Fruit fly (Drosophila melanogaster) whole organism, embryonic: ENCODE measurements around the gene CG8671.
A peak's percentile ranks its signal among the peaks of the same experiment; 100 is the strongest.

ENCODE experiments used
- CG11560 ChIP-seq: fragments of 200-800 bp; sonication (Bioruptor generic); IDR thresholded peaks from 3 replicates; pipeline ENCODE4 v1.3.6; 2022; ENCODE audit warnings: missing biosample characterization, missing genetic modification characterization
- CG12769 ChIP-seq: fragments of 200-800 bp; sonication (Bioruptor generic); optimal IDR thresholded peaks from 2 replicates; lab custom pipeline; 2019; ENCODE audit warnings: missing biosample characterization, mild to moderate bottlenecking, missing genetic modification characterization, moderate library complexity
- CG13894 ChIP-seq: fragments of 200-800 bp; sonication (Bioruptor generic); optimal IDR thresholded peaks from 3 replicates; lab custom pipeline; 2018; ENCODE audit warnings: missing biosample characterization, mild to moderate bottlenecking, missing genetic modification characterization, moderate library complexity
- CG15514 ChIP-seq: fragments of 200-800 bp; sonication (Bioruptor generic); optimal IDR thresholded peaks from 3 replicates; lab custom pipeline; 2017; ENCODE audit warnings: missing biosample characterization, missing genetic modification characterization, mild to moderate bottlenecking, moderate library complexity, missing genetic modification reagents
- CG15696 ChIP-seq: fragments of 200-800 bp; sonication (Bioruptor generic); optimal IDR thresholded peaks from 2 replicates; lab custom pipeline; 2019; ENCODE audit warnings: missing biosample characterization, mild to moderate bottlenecking, missing genetic modification characterization, moderate library complexity
- CG1602 ChIP-seq: fragments of 200-800 bp; sonication (Bioruptor generic); optimal IDR thresholded peaks from 3 replicates; lab custom pipeline; 2016; ENCODE audit warnings: missing biosample characterization, missing genetic modification characterization
- CG1647 ChIP-seq: fragments of 200-800 bp; sonication (Bioruptor generic); optimal IDR thresholded peaks from 3 replicates; lab custom pipeline; 2016; ENCODE audit warnings: missing biosample characterization, missing genetic modification characterization
- CG1832 ChIP-seq: fragments of 200-800 bp; sonication (Bioruptor generic); optimal IDR thresholded peaks from 2 replicates; lab custom pipeline; 2017; ENCODE audit warnings: missing biosample characterization, mild to moderate bottlenecking, missing genetic modification characterization, inconsistent platforms
- CG30020 ChIP-seq: fragments of 200-800 bp; optimal IDR thresholded peaks from 2 replicates; lab custom pipeline; 2019; ENCODE audit warnings: missing biosample characterization, mild to moderate bottlenecking, missing genetic modification characterization, moderate library complexity
- CG34376 ChIP-seq: fragments of 200-800 bp; sonication (Bioruptor generic); optimal IDR thresholded peaks from 2 replicates; lab custom pipeline; 2018; ENCODE audit warnings: missing biosample characterization, mild to moderate bottlenecking, missing genetic modification characterization
- CG6175 ChIP-seq: fragments of 200-800 bp; sonication (Bioruptor generic); IDR thresholded peaks from 3 replicates; pipeline ENCODE4 v1.3.6; 2022; ENCODE audit warnings: missing biosample characterization, missing genetic modification characterization
- CG6765 ChIP-seq: fragments of 200-800 bp; sonication (Bioruptor generic); optimal IDR thresholded peaks from 3 replicates; lab custom pipeline; 2017; ENCODE audit warnings: missing biosample characterization, mild to moderate bottlenecking, missing genetic modification characterization
- CG7745 ChIP-seq: fragments of 200-800 bp; sonication (Bioruptor generic); optimal IDR thresholded peaks from 2 replicates; lab custom pipeline; 2018; ENCODE audit warnings: missing biosample characterization, mild to moderate bottlenecking, missing genetic modification characterization, moderate library complexity
- CG7987 ChIP-seq: fragments of 200-800 bp; sonication (Bioruptor generic); optimal IDR thresholded peaks from 2 replicates; lab custom pipeline; 2018; ENCODE audit warnings: missing biosample characterization, mild to moderate bottlenecking, missing genetic modification characterization, moderate library complexity
- CG9609 ChIP-seq: fragments of 200-800 bp; sonication (Bioruptor generic); optimal IDR thresholded peaks from 3 replicates; lab custom pipeline; 2016; ENCODE audit warnings: missing biosample characterization, missing genetic modification characterization
- Deaf1 ChIP-seq: fragments of 200-800 bp; optimal IDR thresholded peaks from 3 replicates; lab custom pipeline; 2019; ENCODE audit warnings: missing biosample characterization, mild to moderate bottlenecking, missing genetic modification characterization, moderate library complexity
- E2f2 ChIP-seq: fragments of 200-800 bp; sonication (Bioruptor generic); IDR thresholded peaks from 2 replicates; pipeline ENCODE4 v1.3.6; 2022; ENCODE audit warnings: missing biosample characterization, missing genetic modification characterization
- Fer1 ChIP-seq: fragments of 200-800 bp; sonication (Bioruptor generic); optimal IDR thresholded peaks from 2 replicates; lab custom pipeline; 2017; ENCODE audit warnings: missing biosample characterization, mild to moderate bottlenecking, missing genetic modification characterization
- Gsc ChIP-seq: fragments of 200-800 bp; sonication (Bioruptor generic); IDR thresholded peaks from 2 replicates; pipeline ENCODE4 v1.3.6; 2022; ENCODE audit warnings: missing biosample characterization, missing genetic modification characterization
- HLH4C ChIP-seq: fragments of 200-800 bp; sonication (Bioruptor generic); IDR thresholded peaks from 3 replicates; pipeline ENCODE4 v1.3.6; 2022; ENCODE audit warnings: missing biosample characterization, missing genetic modification characterization; ENCODE audit not compliant: partially characterized antibody
- HmgZ ChIP-seq: fragments of 200-800 bp; sonication (Bioruptor generic); optimal IDR thresholded peaks from 2 replicates; lab custom pipeline; 2018; ENCODE audit warnings: missing biosample characterization, mild to moderate bottlenecking, missing genetic modification characterization
- Hr78 ChIP-seq, 2 experiments: fragments of 200-800 bp in 1 of 2; fragments of >200 bp in 1 of 2; sonication (Bioruptor generic) in 1 of 2; optimal IDR thresholded peaks; 2 replicates each; lab custom pipeline; 2017 to 2019; ENCODE audit warnings: missing biosample characterization in 2 of 2, missing genetic modification characterization in 2 of 2, mild to moderate bottlenecking in 1 of 2, moderate library complexity in 1 of 2
- Kr ChIP-seq: fragments of 200-800 bp; sonication (Bioruptor generic); optimal IDR thresholded peaks from 2 replicates; lab custom pipeline; 2017; ENCODE audit warnings: missing biosample characterization, mild to moderate bottlenecking, missing genetic modification characterization
- Med ChIP-seq: fragments of 200-800 bp; sonication (Bioruptor generic); peaks from one replicate; lab custom pipeline; 2016; ENCODE audit warnings: missing biosample characterization, missing genetic modification characterization, mild to moderate bottlenecking, inconsistent platforms, moderate library complexity
- Nf-YC ChIP-seq: fragments of 200-800 bp; optimal IDR thresholded peaks from 3 replicates; lab custom pipeline; 2019; ENCODE audit warnings: missing biosample characterization, mild to moderate bottlenecking, missing genetic modification characterization, moderate library complexity
- Ptx1 ChIP-seq: fragments of 200-800 bp; sonication (Bioruptor generic); IDR thresholded peaks from 2 replicates; pipeline ENCODE4 v1.3.6; 2022; ENCODE audit warnings: missing biosample characterization, missing genetic modification characterization
- Trl ChIP-seq, 3 experiments: fragments of >200 bp in 2 of 3; fragments of 200-800 bp in 1 of 3; sonication (Bioruptor generic) in 1 of 3; optimal IDR thresholded peaks; 2 replicates in 1 of 3; 3 replicates in 2 of 3; lab custom pipeline; 2016 to 2017; ENCODE audit warnings: missing biosample characterization in 1 of 3, missing genetic modification characterization in 1 of 3
- al ChIP-seq: fragments of 200-800 bp; sonication (Bioruptor generic); IDR thresholded peaks from 2 replicates; pipeline ENCODE4 v1.3.6; 2022; ENCODE audit warnings: missing biosample characterization, missing genetic modification characterization
- bbx ChIP-seq: fragments of 200-800 bp; sonication (Bioruptor generic); IDR thresholded peaks from 2 replicates; pipeline ENCODE4 v1.3.6; 2022; ENCODE audit warnings: missing biosample characterization, missing genetic modification characterization; ENCODE audit not compliant: partially characterized antibody
- cg ChIP-seq: fragments of 200-800 bp; sonication (Bioruptor generic); optimal IDR thresholded peaks from 3 replicates; lab custom pipeline; 2019; ENCODE audit warnings: missing biosample characterization, mild to moderate bottlenecking, missing genetic modification characterization, moderate library complexity
- chinmo ChIP-seq: fragments of 200-800 bp; sonication (Bioruptor generic); IDR thresholded peaks from 4 replicates; pipeline ENCODE4 v1.3.6; 2022; ENCODE audit warnings: missing biosample characterization, missing genetic modification characterization; ENCODE audit not compliant: partially characterized antibody
- ci ChIP-seq: fragments of 200-800 bp; sonication (Bioruptor generic); IDR thresholded peaks from 3 replicates; pipeline ENCODE4 v1.3.6; 2022; ENCODE audit warnings: missing biosample characterization, missing genetic modification characterization
- ems ChIP-seq: fragments of 200-800 bp; sonication (Bioruptor generic); optimal IDR thresholded peaks from 3 replicates; lab custom pipeline; 2016; ENCODE audit warnings: missing biosample characterization, missing genetic modification characterization
- ewg ChIP-seq: fragments of 200-800 bp; sonication (Bioruptor generic); optimal IDR thresholded peaks from 3 replicates; lab custom pipeline; 2017; ENCODE audit warnings: mild to moderate bottlenecking, missing biosample characterization, missing genetic modification reagents, missing genetic modification characterization
- fd3F ChIP-seq: fragments of 200-800 bp; sonication (Bioruptor generic); optimal IDR thresholded peaks from 2 replicates; lab custom pipeline; 2018; ENCODE audit warnings: missing biosample characterization, mild to moderate bottlenecking, missing genetic modification characterization, moderate library complexity
- hb ChIP-seq: fragments of 200-800 bp; sonication (Bioruptor generic); IDR thresholded peaks from 3 replicates; pipeline ENCODE4 v1.3.6; 2022; ENCODE audit warnings: missing biosample characterization, missing genetic modification characterization; ENCODE audit not compliant: partially characterized antibody
- hbn ChIP-seq: fragments of 200-800 bp; sonication (Bioruptor generic); IDR thresholded peaks from 2 replicates; pipeline ENCODE4 v1.3.6; 2022; ENCODE audit warnings: missing biosample characterization, missing genetic modification characterization; ENCODE audit not compliant: partially characterized antibody
- klu ChIP-seq: fragments of 200-800 bp; sonication (Bioruptor generic); IDR thresholded peaks from 2 replicates; pipeline ENCODE4 v1.3.6; 2022; ENCODE audit warnings: missing biosample characterization, missing genetic modification characterization
- mirr ChIP-seq: fragments of 200-800 bp; sonication (Bioruptor generic); optimal IDR thresholded peaks from 3 replicates; lab custom pipeline; 2018; ENCODE audit warnings: missing biosample characterization, mild to moderate bottlenecking, missing genetic modification characterization
- otp ChIP-seq: fragments of 200-800 bp; sonication (Bioruptor generic); IDR thresholded peaks from 3 replicates; pipeline ENCODE4, ENCODE4 v1.3.6; 2022; ENCODE audit warnings: missing biosample characterization, missing genetic modification characterization
- phol ChIP-seq: fragments of 200-800 bp; sonication (Bioruptor generic); optimal IDR thresholded peaks from 3 replicates; lab custom pipeline; 2018; ENCODE audit warnings: missing biosample characterization, mild to moderate bottlenecking, missing genetic modification characterization, moderate library complexity
- sc ChIP-seq, 3 experiments: fragments of >200 bp in 2 of 3; fragments of 200-800 bp in 1 of 3; sonication (Bioruptor generic) in 1 of 3; optimal IDR thresholded peaks; 2 replicates in 2 of 3; 3 replicates in 1 of 3; lab custom pipeline; 2017; ENCODE audit warnings: mild to moderate bottlenecking in 1 of 3, missing biosample characterization in 1 of 3, missing genetic modification characterization in 1 of 3, missing genetic modification reagents in 1 of 3
- schlank ChIP-seq: fragments of 200-800 bp; sonication (Bioruptor generic); optimal IDR thresholded peaks from 2 replicates; lab custom pipeline; 2018; ENCODE audit warnings: missing biosample characterization, mild to moderate bottlenecking, missing genetic modification characterization
- slbo ChIP-seq: fragments of 200-800 bp; sonication (Bioruptor generic); IDR thresholded peaks from 2 replicates; pipeline ENCODE4 v1.3.6; 2022; ENCODE audit warnings: missing biosample characterization, missing genetic modification characterization
- stwl ChIP-seq: fragments of 200-800 bp; sonication (Bioruptor generic); optimal IDR thresholded peaks from 3 replicates; lab custom pipeline; 2018; ENCODE audit warnings: missing biosample characterization, mild to moderate bottlenecking, missing genetic modification characterization, moderate library complexity
- sug ChIP-seq: fragments of 200-800 bp; optimal IDR thresholded peaks from 2 replicates; lab custom pipeline; 2019; ENCODE audit warnings: missing biosample characterization, mild to moderate bottlenecking, missing genetic modification characterization, moderate library complexity
- trem ChIP-seq: fragments of 200-800 bp; optimal IDR thresholded peaks from 3 replicates; lab custom pipeline; 2019; ENCODE audit warnings: missing biosample characterization, mild to moderate bottlenecking, missing genetic modification characterization, moderate library complexity

The CG8671 gene

DNA sequence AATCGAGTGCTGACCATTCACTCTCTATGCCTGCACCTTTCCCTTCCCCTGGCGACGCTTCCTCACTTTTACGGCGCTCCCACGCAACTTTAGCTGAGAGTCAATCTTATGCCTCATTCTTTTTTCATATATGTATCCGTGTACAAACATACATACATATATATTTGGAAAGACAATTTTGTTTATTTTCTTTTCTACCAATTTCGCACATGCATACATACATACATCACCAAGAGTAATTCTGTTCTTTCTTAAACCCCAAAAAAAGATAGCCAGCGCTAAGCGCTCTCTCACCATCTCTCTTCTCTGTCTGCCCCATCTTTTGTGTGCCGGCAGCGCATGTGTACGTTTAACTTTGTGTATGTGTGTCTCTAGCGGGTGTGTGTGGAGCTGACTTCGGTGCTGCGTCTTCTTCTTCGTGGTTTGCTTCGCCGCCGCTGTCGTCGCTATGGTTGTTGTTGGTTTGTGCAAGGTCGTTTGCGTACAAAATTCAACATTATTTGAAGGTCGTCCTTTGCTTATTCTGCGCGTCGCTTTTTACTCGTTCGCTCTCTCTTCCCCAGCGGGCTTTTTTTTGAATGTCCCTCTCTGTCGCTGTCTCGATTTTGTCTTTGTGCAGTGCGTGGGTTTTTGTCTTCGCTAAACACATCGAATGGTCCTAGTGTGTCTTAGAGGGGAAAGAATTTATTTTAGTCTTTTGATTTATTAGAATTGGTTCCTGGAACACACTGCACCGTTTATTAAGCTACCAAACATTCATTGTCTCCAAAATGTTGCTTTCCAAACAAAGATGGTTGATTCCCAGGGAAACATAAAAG is 12.0 kb upstream of the CG8671 start (continued):
- TF ChIP-seq klu (no peak), fd3F (GFP tag; lab: Kevin White, UChicago) (no peak), HLH4C (GFP tag; lab: Robert Waterston, UW) (no peak), mirr (GFP tag; lab: Kevin White, UChicago) (peak; percentile 66), hbn (peak; percentile 39; the same call in 1 of the 2 replicates), Gsc (GFP tag; lab: Robert Waterston, UW) (no peak), trem (tag; lab: Kevin White, UChicago) (no peak), schlank (no peak), CG6765 (no peak), otp (GFP tag; lab: Robert Waterston, UW) (no peak), hb (no peak), CG15696 (tag; lab: Kevin White, UChicago) (no peak), ems (GFP tag; lab: Kevin White, UChicago) (no peak), phol (tag; lab: Kevin White, UChicago) (no peak), sc (optimal IDR thresholded peaks at IDR 0.05; lab: Kevin White, UChicago) (no peak), sc (GFP tag; optimal IDR thresholded peaks at IDR 0.05; lab: Kevin White, UChicago) (no peak), CG1602 (GFP tag; lab: Kevin White, UChicago) (no peak), Fer1 (GFP tag; lab: Kevin White, UChicago) (peak; percentile 28), bbx (0 out of 2 replicates have a peak, but pooled peaks have one; percentile 26), CG11560 (no peak), Kr (GFP tag; lab: Kevin White, UChicago) (no peak)

DNA sequence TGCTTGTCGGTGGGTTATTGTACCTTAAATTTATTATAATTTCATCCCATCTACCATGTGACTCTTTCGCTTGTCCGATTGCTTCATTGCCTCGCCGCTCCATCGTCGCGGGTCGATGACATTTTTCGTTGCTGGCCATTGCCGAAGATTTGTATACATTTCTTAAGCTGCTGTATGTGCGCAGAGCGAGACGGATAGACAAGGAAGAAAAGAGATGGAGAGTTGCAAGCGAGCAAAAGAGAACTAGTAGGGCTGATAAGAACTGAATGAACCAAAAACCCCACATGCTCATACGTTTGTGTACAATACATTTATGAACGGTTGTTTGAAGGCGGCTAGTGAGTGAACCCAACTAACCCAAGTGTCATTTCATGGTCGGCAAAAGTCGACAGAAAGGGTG is 11.0 kb upstream of the CG8671 start:
- peak; percentile 19 for TF ChIP-seq stwl (tag; lab: Kevin White, UChicago)
- TF ChIP-seq CG12769 (tag; lab: Kevin White, UChicago), result peak; percentile 44
- 0 out of 3 replicates have a peak, but pooled peaks have one; percentile 10 for TF ChIP-seq ci
- TF ChIP-seq HLH4C (GFP tag; lab: Robert Waterston, UW), result no peak
- no peak for TF ChIP-seq al (GFP tag; lab: Robert Waterston, UW)
- no peak for TF ChIP-seq CG30020
- TF ChIP-seq cg (GFP tag; lab: Kevin White, UChicago), result peak; percentile 48
- peak; percentile 76 for TF ChIP-seq Deaf1 (tag; lab: Kevin White, UChicago)
- TF ChIP-seq slbo (GFP tag; lab: Robert Waterston, UW), result no peak
- peak; percentile 80 for TF ChIP-seq Med (GFP tag; lab: Kevin White, UChicago)
- TF ChIP-seq sug (tag; lab: Kevin White, UChicago), result peak; percentile 36
- no peak for TF ChIP-seq CG7745 (tag; lab: Kevin White, UChicago)
- TF ChIP-seq CG6175 (GFP tag; lab: Robert Waterston, UW), result no peak
- peak; percentile 92 for TF ChIP-seq chinmo (GFP tag; lab: Robert Waterston, UW)
- peak; percentile 22; the same call in 1 of the 2 replicates for TF ChIP-seq E2f2 (GFP tag; lab: Robert Waterston, UW)
- peak; percentile 14 for TF ChIP-seq CG34376 (GFP tag; lab: Kevin White, UChicago)
- peak; percentile 48 for TF ChIP-seq HmgZ (tag; lab: Kevin White, UChicago)
- peak; percentile 17 to 29 for TF ChIP-seq Trl (optimal IDR thresholded peaks at IDR 0.05; lab: Kevin White, UChicago)
- no peak for TF ChIP-seq Trl (GFP tag; optimal IDR thresholded peaks at IDR 0.05; lab: Kevin White, UChicago)
- peak; percentile 54 for TF ChIP-seq ewg
- peak; percentile 48 for TF ChIP-seq CG13894 (tag; lab: Kevin White, UChicago)
- no peak for TF ChIP-seq otp (GFP tag; lab: Robert Waterston, UW)
- TF ChIP-seq Hr78 (GFP tag; optimal IDR thresholded peaks at IDR 0.05; lab: Kevin White, UChicago), result peak in 1 of 2 experiments; percentile 31
- no peak for TF ChIP-seq CG1647 (GFP tag; lab: Kevin White, UChicago)
- TF ChIP-seq CG1832 (GFP tag; lab: Kevin White, UChicago), result peak; percentile 65
- no peak for TF ChIP-seq Ptx1
- peak; percentile 27 for TF ChIP-seq CG7987 (GFP tag; lab: Kevin White, UChicago)
- TF ChIP-seq CG9609 (GFP tag; lab: Kevin White, UChicago), result no peak
- peak; percentile 94 for TF ChIP-seq CG15514 (GFP tag; lab: Kevin White, UChicago)
- peak; percentile 38 for TF ChIP-seq Nf-YC (tag; lab: Kevin White, UChicago)
